Worm (Caenorhabditis elegans) whole organism, L4 larva: ENCODE measurements around the gene F43H9.4.
A peak's percentile ranks its signal among the peaks of the same experiment; 100 is the strongest.

Source experiments
- D1046.2 ChIP-seq: fragments of 200-800 bp; sonication (Bioruptor generic); IDR thresholded peaks from 2 replicates; pipeline ENCODE4 v1.3.6; 2022; ENCODE audit warnings: missing genetic modification characterization, missing compliant biosample characterization
- F10B5.3 ChIP-seq: sonication (generic microtip); optimal IDR thresholded peaks from 2 replicates; lab custom pipeline; 2016; ENCODE audit warnings: mild to moderate bottlenecking, missing genetic modification characterization, missing compliant biosample characterization
- F26F4.8 ChIP-seq: fragments of 200-800 bp; sonication (Bioruptor generic); conservative IDR thresholded peaks from 2 replicates; pipeline ENCODE4 v1.3.6; 2022; ENCODE audit warnings: missing genetic modification characterization, missing compliant biosample characterization
- F49E8.2 ChIP-seq: sonication (generic microtip); optimal IDR thresholded peaks from 2 replicates; lab custom pipeline; 2016; ENCODE audit warnings: missing compliant biosample characterization, mild to moderate bottlenecking, missing genetic modification characterization, borderline replicate concordance
- T20F7.1 ChIP-seq: fragments of 200-800 bp; sonication (Bioruptor generic); optimal IDR thresholded peaks from 2 replicates; lab custom pipeline; 2018; ENCODE audit warnings: mild to moderate bottlenecking, missing genetic modification characterization, missing compliant biosample characterization
- Y75B8A.6 ChIP-seq: fragments of 200-800 bp; sonication (Bioruptor generic); IDR thresholded peaks from 2 replicates; pipeline ENCODE4 v1.3.6; 2022; ENCODE audit warnings: missing genetic modification reagents, missing genetic modification characterization, missing compliant biosample characterization
- ZK546.5 ChIP-seq, 2 experiments: sonication (generic microtip); optimal IDR thresholded peaks; 2 replicates each; lab custom pipeline; 2017; ENCODE audit warnings: missing biosample characterization in 2 of 2, missing genetic modification characterization in 2 of 2
- aha-1 ChIP-seq: fragments of 150-350 bp; peaks from one replicate; lab custom pipeline; 2014; ENCODE audit warnings: missing biosample characterization, missing genetic modification characterization
- aly-2 ChIP-seq: sonication (generic microtip); optimal IDR thresholded peaks from 2 replicates; lab custom pipeline; 2018; ENCODE audit warnings: missing biosample characterization, missing genetic modification characterization
- ceh-28 ChIP-seq: fragments of 150-350 bp; optimal IDR thresholded peaks from 2 replicates; lab custom pipeline; 2014; ENCODE audit warnings: missing biosample characterization, missing genetic modification reagents, missing genetic modification characterization
- ceh-82 ChIP-seq: sonication (generic microtip); optimal IDR thresholded peaks from 2 replicates; lab custom pipeline; 2017; ENCODE audit warnings: missing biosample characterization, missing genetic modification characterization
- ctbp-1 ChIP-seq: fragments of 200-800 bp; sonication (Bioruptor generic); IDR thresholded peaks from 2 replicates; pipeline ENCODE4 v1.3.6; 2022; ENCODE audit warnings: missing genetic modification reagents, missing genetic modification characterization, missing compliant biosample characterization
- daf-16 ChIP-seq, 3 experiments: sonication (generic microtip); optimal IDR thresholded peaks; 2 replicates each; lab custom pipeline; 2016 to 2017; ENCODE audit warnings: missing genetic modification characterization in 3 of 3, missing genetic modification reagents in 3 of 3, mild to moderate bottlenecking in 2 of 3, missing compliant biosample characterization in 2 of 3, missing biosample characterization in 1 of 3, moderate library complexity in 1 of 3
- daf-19 ChIP-seq: fragments of 200-800 bp; sonication (Bioruptor generic); conservative IDR thresholded peaks from 2 replicates; pipeline ENCODE4 v1.3.6; 2022; ENCODE audit warnings: missing genetic modification characterization, missing compliant biosample characterization
- dmd-6 ChIP-seq: fragments of 200-800 bp; sonication (Bioruptor generic); IDR thresholded peaks from 2 replicates; pipeline ENCODE4 v1.3.6; 2022; ENCODE audit warnings: missing genetic modification reagents, missing genetic modification characterization, missing compliant biosample characterization
- dmd-9 ChIP-seq: fragments of 200-800 bp; sonication (Bioruptor generic); IDR thresholded peaks from 2 replicates; pipeline ENCODE4 v1.3.6; 2022; ENCODE audit warnings: missing genetic modification reagents, missing genetic modification characterization, missing compliant biosample characterization
- dpl-1 ChIP-seq: fragments of 150-350 bp; optimal IDR thresholded peaks from 2 replicates; lab custom pipeline; 2014; ENCODE audit warnings: missing biosample characterization, missing genetic modification reagents, missing genetic modification characterization
- duxl-1 ChIP-seq: sonication (generic microtip); optimal IDR thresholded peaks from 2 replicates; lab custom pipeline; 2016; ENCODE audit warnings: mild to moderate bottlenecking, missing genetic modification characterization, moderate library complexity, missing compliant biosample characterization; ENCODE audit not compliant: poor library complexity
- fos-1 ChIP-seq: fragments of 150-350 bp; optimal IDR thresholded peaks from 2 replicates; lab custom pipeline; 2014; ENCODE audit warnings: missing biosample characterization, missing genetic modification characterization
- hif-1 ChIP-seq, 2 experiments: sonication (generic microtip); optimal IDR thresholded peaks; 2 replicates each; lab custom pipeline; 2016 to 2017; ENCODE audit warnings: missing compliant biosample characterization in 2 of 2, missing genetic modification characterization in 2 of 2, missing genetic modification reagents in 2 of 2, missing genotype in 2 of 2, mild to moderate bottlenecking in 1 of 2
- hlh-30 ChIP-seq: sonication (generic microtip); optimal IDR thresholded peaks from 2 replicates; lab custom pipeline; 2017; ENCODE audit warnings: antibody characterized with exemption, mild to moderate bottlenecking, missing genetic modification characterization, missing compliant biosample characterization; ENCODE audit not compliant: insufficient read depth
- lin-1 ChIP-seq: fragments of 200-800 bp; sonication (Bioruptor generic); IDR thresholded peaks from 2 replicates; pipeline ENCODE4 v1.3.6; 2022; ENCODE audit warnings: missing genetic modification reagents, missing genetic modification characterization, missing compliant biosample characterization
- lin-13 ChIP-seq: fragments of 150-350 bp; optimal IDR thresholded peaks from 2 replicates; lab custom pipeline; 2014; ENCODE audit warnings: missing biosample characterization, missing genetic modification reagents, missing genetic modification characterization
- lin-38 ChIP-seq: fragments of 200-800 bp; sonication (Bioruptor generic); IDR thresholded peaks from 2 replicates; pipeline ENCODE4 v1.3.6; 2022; ENCODE audit warnings: missing genetic modification reagents, missing genetic modification characterization, missing compliant biosample characterization
- lsy-2 ChIP-seq, 2 experiments: fragments of 150-350 bp in 1 of 2; sonication (generic microtip) in 1 of 2; optimal IDR thresholded peaks; 2 replicates each; lab custom pipeline; 2014 to 2017; ENCODE audit warnings: missing biosample characterization in 2 of 2, missing genetic modification characterization in 2 of 2
- mdl-1 ChIP-seq, 2 experiments: fragments of 150-350 bp in 1 of 2; sonication (generic microtip) in 1 of 2; optimal IDR thresholded peaks; 2 replicates each; lab custom pipeline; 2014 to 2017; ENCODE audit warnings: missing biosample characterization in 2 of 2, missing genetic modification characterization in 2 of 2
- mxl-3 ChIP-seq: fragments of 200-800 bp; sonication (Bioruptor generic); optimal IDR thresholded peaks from 2 replicates; lab custom pipeline; 2018; ENCODE audit warnings: mild to moderate bottlenecking, missing genetic modification characterization, missing compliant biosample characterization
- nhr-102 ChIP-seq: sonication (generic microtip); optimal IDR thresholded peaks from 2 replicates; lab custom pipeline; 2016; ENCODE audit warnings: mild to moderate bottlenecking, missing genetic modification characterization, moderate library complexity, missing compliant biosample characterization
- nhr-25 ChIP-seq: sonication (generic microtip); optimal IDR thresholded peaks from 2 replicates; lab custom pipeline; 2017; ENCODE audit warnings: missing genetic modification characterization, mild to moderate bottlenecking, missing compliant biosample characterization, antibody characterized with exemption, moderate library complexity, borderline replicate concordance; ENCODE audit not compliant: insufficient read depth
- nhr-28 ChIP-seq: fragments of 150-350 bp; optimal IDR thresholded peaks from 2 replicates; lab custom pipeline; 2014; ENCODE audit warnings: missing biosample characterization, missing genetic modification characterization
- nhr-41 ChIP-seq: fragments of 200-800 bp; sonication (Bioruptor generic); IDR thresholded peaks from 2 replicates; pipeline ENCODE4 v1.3.6; 2022; ENCODE audit warnings: missing genetic modification reagents, missing genetic modification characterization, missing compliant biosample characterization
- nhr-48 ChIP-seq: sonication (generic microtip); optimal IDR thresholded peaks from 2 replicates; lab custom pipeline; 2016; ENCODE audit warnings: mild to moderate bottlenecking, missing genetic modification characterization, missing compliant biosample characterization
- nhr-6 ChIP-seq: fragments of 150-350 bp; optimal IDR thresholded peaks from 2 replicates; lab custom pipeline; 2014; ENCODE audit warnings: missing biosample characterization, missing genetic modification characterization
- nhr-76 ChIP-seq: fragments of 150-350 bp; optimal IDR thresholded peaks from 2 replicates; lab custom pipeline; 2014; ENCODE audit warnings: missing biosample characterization, missing genetic modification characterization
- pqm-1 ChIP-seq: sonication (generic microtip); optimal IDR thresholded peaks from 2 replicates; lab custom pipeline; 2017; ENCODE audit warnings: missing biosample characterization, missing genetic modification characterization
- rbr-2 ChIP-seq: sonication (generic microtip); optimal IDR thresholded peaks from 2 replicates; lab custom pipeline; 2016; ENCODE audit warnings: missing genotype, missing genetic modification characterization, missing compliant biosample characterization
- sdz-12 ChIP-seq: fragments of 200-800 bp; sonication (Bioruptor generic); optimal IDR thresholded peaks from 2 replicates; lab custom pipeline; 2018; ENCODE audit warnings: mild to moderate bottlenecking, missing genetic modification characterization, missing compliant biosample characterization
- tag-97 ChIP-seq: fragments of 200-800 bp; sonication (Bioruptor generic); IDR thresholded peaks from 2 replicates; pipeline ENCODE4 v1.3.6; 2022; ENCODE audit warnings: missing genetic modification characterization, missing compliant biosample characterization
- tra-1 ChIP-seq: fragments of 200-800 bp; sonication (Bioruptor generic); IDR thresholded peaks from 2 replicates; pipeline ENCODE4 v1.3.6; 2022; ENCODE audit warnings: missing genetic modification reagents, missing genetic modification characterization, missing compliant biosample characterization
- unc-130 ChIP-seq: sonication (generic microtip); optimal IDR thresholded peaks from 2 replicates; lab custom pipeline; 2016; ENCODE audit warnings: missing genetic modification reagents, missing genetic modification characterization, missing compliant biosample characterization
- zip-2 ChIP-seq: fragments of 150-350 bp; optimal IDR thresholded peaks from 2 replicates; lab custom pipeline; 2014; ENCODE audit warnings: missing biosample characterization, missing genetic modification characterization
- ztf-7 ChIP-seq: fragments of 150-350 bp; optimal IDR thresholded peaks from 2 replicates; lab custom pipeline; 2014; ENCODE audit warnings: missing biosample characterization, missing genetic modification characterization

F43H9.4 gene

DNA sequence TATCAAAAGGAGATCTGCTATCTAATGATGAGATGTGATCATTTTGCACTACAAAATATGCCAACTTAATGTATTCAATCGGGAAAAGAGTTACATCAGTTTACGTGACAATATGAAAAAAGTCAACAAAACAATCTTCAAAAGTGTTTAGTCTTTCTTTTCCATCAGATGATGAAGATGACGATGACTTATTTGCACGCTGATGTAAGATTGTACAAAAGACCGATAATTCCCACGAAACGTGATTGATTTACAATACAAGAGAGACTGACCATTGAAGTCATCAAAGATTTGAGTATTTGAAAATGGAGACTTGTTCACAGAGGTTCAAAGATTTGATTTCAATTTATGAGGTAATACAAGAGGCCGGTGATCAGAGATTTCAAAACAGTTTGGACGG lies 1.2 kb upstream of the F43H9.4 start:
- TF ChIP-seq rbr-2 (no peak), ceh-28 (tag; lab: Kevin White, UChicago) (no peak), ceh-82 (tag; lab: Kevin White, UChicago) (no peak), ztf-7 (tag; lab: Kevin White, UChicago) (peak; percentile 83), hif-1 (tag; optimal IDR thresholded peaks at IDR 0.05; lab: Kevin White, UChicago) (peak in 1 of 2 experiments; percentile 43), nhr-28 (tag; lab: Kevin White, UChicago) (peak; percentile 64), hlh-30 (tag; lab: Kevin White, UChicago) (peak; percentile 23)

DNA sequence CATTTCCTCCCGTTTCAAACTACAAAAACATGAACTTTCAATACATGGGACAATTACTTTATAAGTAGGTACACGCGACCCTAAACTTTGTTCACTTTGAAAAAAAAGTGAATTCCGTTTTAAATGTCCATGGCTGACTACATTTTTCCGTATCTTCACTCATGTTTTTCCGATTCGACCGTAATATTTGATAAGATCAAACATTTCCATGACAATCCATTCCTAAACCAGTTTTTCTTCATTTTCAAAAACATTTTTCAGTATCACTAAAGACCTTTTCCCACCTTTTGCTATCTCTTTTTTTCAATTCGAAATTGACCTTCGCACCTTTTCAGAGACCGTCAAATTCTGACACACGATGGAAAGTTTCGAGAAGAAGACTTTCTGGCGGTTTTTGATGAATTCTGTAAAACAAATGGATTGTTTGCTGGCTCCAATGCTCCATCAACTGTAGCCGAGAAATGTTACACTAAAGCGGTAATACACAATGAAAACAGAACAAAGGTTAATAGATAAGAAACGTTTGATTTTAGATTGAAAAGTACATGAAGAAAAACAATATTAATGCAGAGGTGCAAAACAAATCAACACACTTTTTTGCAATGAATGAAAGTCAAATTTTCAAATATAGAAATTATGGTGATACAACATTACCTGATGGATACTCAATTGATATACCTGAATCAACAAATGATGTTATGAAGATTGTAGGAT lies 1.1 kb downstream of the F43H9.4 start:
- TF ChIP-seq nhr-48 = peak; percentile 18
- TF ChIP-seq fos-1 (tag; lab: Kevin White, UChicago) = no peak
- TF ChIP-seq nhr-6 (tag; lab: Kevin White, UChicago) = no peak
- peak; percentile 60 for TF ChIP-seq nhr-28 (tag; lab: Kevin White, UChicago)
- no peak for TF ChIP-seq nhr-25 (tag; lab: Kevin White, UChicago)
- no peak for TF ChIP-seq T20F7.1 (GFP tag; lab: Kevin White, UChicago)
- no peak for TF ChIP-seq ctbp-1 (GFP tag; lab: Robert Waterston, UW)
- TF ChIP-seq F10B5.3 (tag; lab: Kevin White, UChicago) = no peak
- no peak for TF ChIP-seq duxl-1 (tag; lab: Kevin White, UChicago)
- TF ChIP-seq lin-38 (GFP tag; lab: Robert Waterston, UW) = no peak
- no peak for TF ChIP-seq F26F4.8 (GFP tag; lab: Robert Waterston, UW)
- TF ChIP-seq pqm-1 (tag; lab: Kevin White, UChicago) = peak; percentile 5
- no peak for TF ChIP-seq nhr-102 (tag; lab: Kevin White, UChicago)
- TF ChIP-seq nhr-76 = peak; percentile 3
- no peak for TF ChIP-seq F49E8.2 (tag; lab: Kevin White, UChicago)
- TF ChIP-seq dmd-6 (GFP tag; lab: Robert Waterston, UW) = peak; percentile 39
- 0 out of 2 replicates have a peak, but pooled peaks have one; percentile 26 for TF ChIP-seq Y75B8A.6 (GFP tag; lab: Robert Waterston, UW)
- TF ChIP-seq daf-16 (GFP tag; optimal IDR thresholded peaks at IDR 0.05; lab: Kevin White, UChicago) = no peak
- peak; percentile 73 for TF ChIP-seq daf-16 (tag; optimal IDR thresholded peaks at IDR 0.05; lab: Kevin White, UChicago)

DNA sequence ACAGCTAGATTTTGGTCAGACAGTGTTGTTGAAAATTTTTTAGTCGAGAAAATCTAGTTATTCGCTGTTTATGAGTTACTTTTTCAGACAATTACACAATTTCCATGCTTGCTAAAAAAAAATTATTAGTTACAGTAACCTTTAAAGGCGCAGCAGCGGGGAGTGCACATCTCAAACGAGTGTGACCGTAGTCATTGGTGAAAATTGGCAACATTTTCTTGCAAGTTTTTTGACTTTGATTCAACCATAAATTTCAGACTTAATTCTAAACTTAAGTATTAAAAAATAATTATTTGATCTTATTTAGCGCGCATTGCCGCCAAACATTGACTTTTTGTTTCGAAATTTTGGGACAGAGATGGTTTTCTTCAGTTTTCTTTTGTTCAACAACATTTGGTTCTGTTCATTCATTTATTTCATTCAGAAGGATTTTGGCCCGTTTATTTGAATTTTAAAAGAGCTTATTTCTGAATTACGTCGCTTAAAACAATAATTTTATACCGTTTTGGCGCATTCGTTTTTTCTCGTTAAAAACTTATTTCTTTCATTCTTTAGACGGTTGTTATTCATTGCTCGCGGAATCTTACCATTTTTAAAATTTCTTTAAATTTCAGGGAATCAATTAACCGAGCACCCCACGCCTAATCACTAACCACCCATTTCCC lies 2.4 kb downstream of the F43H9.4 start, which contains the start of gene oma-2:
oma-2 (plus strand) TSS at position 615 of the 665 bp plus-strand sequence.
- TF ChIP-seq dmd-9 (GFP tag; lab: Robert Waterston, UW) (no peak), mxl-3 (GFP tag; lab: Kevin White, UChicago) (no peak), aly-2 (tag; lab: Kevin White, UChicago) (no peak), lin-13 (GFP tag; lab: Kevin White, UChicago) (peak; percentile 33), unc-130 (GFP tag; lab: Kevin White, UChicago) (peak; percentile 33), mdl-1 (tag; optimal IDR thresholded peaks at IDR 0.05; lab: Kevin White, UChicago) (no peak), ctbp-1 (GFP tag; lab: Robert Waterston, UW) (no peak), nhr-76 (no peak), lin-1 (GFP tag; lab: Robert Waterston, UW) (no peak), daf-16 (GFP tag; optimal IDR thresholded peaks at IDR 0.05; lab: Kevin White, UChicago) (no peak), daf-16 (tag; optimal IDR thresholded peaks at IDR 0.05; lab: Kevin White, UChicago) (no peak), F10B5.3 (tag; lab: Kevin White, UChicago) (no peak), ZK546.5 (tag; optimal IDR thresholded peaks at IDR 0.05; lab: Kevin White, UChicago) (no peak), nhr-41 (GFP tag; lab: Robert Waterston, UW) (no peak), dmd-6 (GFP tag; lab: Robert Waterston, UW) (no peak), T20F7.1 (GFP tag; lab: Kevin White, UChicago) (no peak), tra-1 (GFP tag; lab: Robert Waterston, UW) (no peak), lsy-2 (tag; optimal IDR thresholded peaks at IDR 0.05; lab: Kevin White, UChicago) (peak in 1 of 2 experiments; percentile 25), sdz-12 (GFP tag; lab: Kevin White, UChicago) (no peak), zip-2 (tag; lab: Kevin White, UChicago) (no peak), D1046.2 (GFP tag; lab: Robert Waterston, UW) (no peak), lin-38 (GFP tag; lab: Robert Waterston, UW) (peak; percentile 34), aha-1 (tag; lab: Kevin White, UChicago) (no peak), dpl-1 (no peak), daf-19 (GFP tag; lab: Robert Waterston, UW) (no peak), tag-97 (GFP tag; lab: Robert Waterston, UW) (no peak), F49E8.2 (tag; lab: Kevin White, UChicago) (peak; percentile 35), pqm-1 (tag; lab: Kevin White, UChicago) (no peak), nhr-102 (tag; lab: Kevin White, UChicago) (no peak)
